Fruit fly (Drosophila melanogaster): ENCODE results near the gene hd.

The hd gene

DNA sequence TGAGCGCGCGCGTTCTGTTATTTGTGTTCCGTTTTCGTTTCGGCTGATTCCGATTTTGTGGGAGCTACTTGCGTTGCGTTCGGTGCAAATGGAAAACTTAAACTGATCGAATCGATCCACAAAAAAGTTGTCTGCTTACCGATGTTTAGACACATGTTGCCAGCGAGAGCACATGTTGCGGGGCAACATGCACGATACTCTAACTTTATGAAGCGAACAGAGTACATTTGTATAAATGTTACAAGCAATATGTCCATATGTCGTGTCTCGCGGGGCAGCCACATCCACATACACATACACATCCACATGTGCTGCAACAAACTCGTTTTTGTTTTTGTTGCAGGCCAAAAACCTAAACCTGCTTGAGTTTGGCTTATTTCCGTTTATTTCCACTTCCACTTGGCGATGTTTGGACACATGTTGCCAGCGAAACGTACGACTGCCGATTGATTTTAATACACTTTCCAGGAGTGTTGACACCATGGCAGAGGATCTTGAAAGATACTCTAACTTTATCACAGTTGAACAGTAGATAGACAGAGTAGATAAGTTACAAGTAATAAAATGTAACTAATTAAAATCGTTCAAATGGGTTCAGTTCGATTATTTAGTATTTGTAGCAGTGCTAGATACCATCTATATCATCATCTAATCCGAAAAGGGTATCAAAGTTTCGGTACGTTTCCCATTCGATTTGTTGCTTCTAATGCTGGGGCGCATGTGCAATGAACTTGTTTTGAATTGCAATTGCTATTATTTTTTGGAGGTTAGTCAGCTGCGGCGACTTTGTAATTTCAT lies 50.8 kb downstream of the hd start:
- no peak for TF ChIP-seq psq (optimal IDR thresholded peaks at IDR 0.05)
- no peak for TF ChIP-seq EcR (GFP tag; optimal IDR thresholded peaks at IDR 0.05)
- TF ChIP-seq CG8478 (optimal IDR thresholded peaks at IDR 0.05): no peak
- TF ChIP-seq usp (GFP tag; optimal IDR thresholded peaks at IDR 0.05): no peak
- TF ChIP-seq pan (optimal IDR thresholded peaks at IDR 0.05): no peak
- no peak for TF ChIP-seq Dll (optimal IDR thresholded peaks at IDR 0.05)

Measured in whole organism.